Worm (Caenorhabditis elegans) whole organism, early embryonic: Measurements from ENCODE around the gene K04C1.5.

ENCODE experiments used
- B0310.2 ChIP-seq: sonication (generic microtip); optimal IDR thresholded peaks from 2 replicates; lab custom pipeline; 2016; ENCODE audit warnings: mild to moderate bottlenecking, missing genetic modification characterization, missing compliant biosample characterization
- F13C5.2 ChIP-seq: sonication (generic microtip); optimal IDR thresholded peaks from 2 replicates; lab custom pipeline; 2017; ENCODE audit warnings: mild to moderate bottlenecking, missing genetic modification characterization, inconsistent platforms, missing compliant biosample characterization
- aly-1 ChIP-seq: sonication (generic microtip); optimal IDR thresholded peaks from 2 replicates; lab custom pipeline; 2016; ENCODE audit warnings: missing genetic modification characterization, missing compliant biosample characterization
- ama-1 ChIP-seq: fragments of 150-350 bp; optimal IDR thresholded peaks from 2 replicates; lab custom pipeline; 2014
- ceh-13 ChIP-seq: fragments of 200-800 bp; sonication (Bioruptor generic); optimal IDR thresholded peaks from 2 replicates; lab custom pipeline; 2018; ENCODE audit warnings: mild to moderate bottlenecking, missing genetic modification characterization, missing compliant biosample characterization
- ceh-36 ChIP-seq: sonication (generic microtip); optimal IDR thresholded peaks from 2 replicates; lab custom pipeline; 2016; ENCODE audit warnings: missing genetic modification characterization, inconsistent platforms, missing compliant biosample characterization
- ets-7 ChIP-seq: sonication (generic microtip); optimal IDR thresholded peaks from 2 replicates; lab custom pipeline; 2016; ENCODE audit warnings: missing genotype, missing genetic modification characterization, missing compliant biosample characterization
- flt-1 ChIP-seq: fragments of 200-800 bp; sonication (Bioruptor generic); IDR thresholded peaks from 2 replicates; pipeline ENCODE4 v1.3.6; 2022; ENCODE audit warnings: missing genetic modification characterization, missing compliant biosample characterization
- hmbx-1 ChIP-seq: sonication (generic microtip); optimal IDR thresholded peaks from 2 replicates; lab custom pipeline; 2016; ENCODE audit warnings: mild to moderate bottlenecking, missing genetic modification characterization, missing compliant biosample characterization
- hmg-4 ChIP-seq: fragments of 200-800 bp; sonication (Bioruptor generic); optimal IDR thresholded peaks from 2 replicates; lab custom pipeline; 2018; ENCODE audit warnings: mild to moderate bottlenecking, missing genetic modification characterization, missing compliant biosample characterization
- hnd-1 ChIP-seq: sonication (generic microtip); optimal IDR thresholded peaks from 2 replicates; lab custom pipeline; 2016; ENCODE audit warnings: missing genetic modification characterization, missing compliant biosample characterization
- pes-1 ChIP-seq: fragments of 200-800 bp; sonication (Bioruptor generic); IDR thresholded peaks from 2 replicates; pipeline ENCODE4 v1.3.6; 2022; ENCODE audit warnings: missing genetic modification reagents, missing genetic modification characterization, missing compliant biosample characterization
- scrt-1 ChIP-seq: fragments of 200-800 bp; sonication (Bioruptor generic); IDR thresholded peaks from 2 replicates; pipeline ENCODE4 v1.3.6; 2022; ENCODE audit warnings: missing genetic modification characterization, missing compliant biosample characterization
- sea-1 ChIP-seq: fragments of 200-800 bp; sonication (Bioruptor generic); conservative IDR thresholded peaks from 2 replicates; pipeline ENCODE4 v1.3.6; 2022; ENCODE audit warnings: missing genetic modification characterization, missing compliant biosample characterization
- tbx-11 ChIP-seq: fragments of 200-800 bp; sonication (Bioruptor generic); IDR thresholded peaks from 2 replicates; pipeline ENCODE4 v1.3.6; 2022; ENCODE audit warnings: missing genetic modification characterization, missing compliant biosample characterization
- tbx-37 ChIP-seq: fragments of 200-800 bp; sonication (Bioruptor generic); conservative IDR thresholded peaks from 2 replicates; pipeline ENCODE4 v1.3.6; 2022; ENCODE audit warnings: missing genetic modification reagents, missing genetic modification characterization, missing compliant biosample characterization
- tra-4 ChIP-seq: sonication (generic microtip); optimal IDR thresholded peaks from 2 replicates; lab custom pipeline; 2017; ENCODE audit warnings: missing genetic modification characterization, missing compliant biosample characterization

The K04C1.5 gene

ce11 chrX:14247436-14248103 is at the start of gene K04C1.5:
Gene K04C1.5, plus strand, starts transcription at chrX:14248053.
- TF ChIP-seq flt-1 (GFP tag; lab: Robert Waterston, UW) (no peak), pes-1 (GFP tag; lab: Robert Waterston, UW) (no peak), F13C5.2 (no peak), ceh-36 (tag; lab: Kevin White, UChicago) (no peak), hnd-1 (tag; lab: Kevin White, UChicago) (no peak), tbx-37 (no peak), ama-1 (lab: Kevin White, UChicago) (no peak), hmbx-1 (no peak), tra-4 (tag; lab: Kevin White, UChicago) (no peak), aly-1 (no peak), ets-7 (tag; lab: Kevin White, UChicago) (no peak), hmg-4 (GFP tag; lab: Kevin White, UChicago) (no peak), tbx-11 (no peak), ceh-13 (GFP tag; lab: Kevin White, UChicago) (no peak)

- TF ChIP-seq ceh-36 (tag; lab: Kevin White, UChicago) (no peak), aly-1 (no peak), tbx-37 (no peak), tbx-11 (no peak)
Measured at ce11 chrX:14206321-14206720, 41.5 kb upstream of the K04C1.5 start.

ce11 chrX:14207942-14208341 is 39.9 kb upstream of the K04C1.5 start, which contains the start of gene ceh-37:
Gene ceh-37, minus strand, starts transcription at chrX:14208000.
- TF ChIP-seq scrt-1 (GFP tag; lab: Robert Waterston, UW) (no peak), tra-4 (tag; lab: Kevin White, UChicago) (no peak), pes-1 (GFP tag; lab: Robert Waterston, UW) (no peak), ama-1 (lab: Kevin White, UChicago) (no peak)

ce11 chrX:14213314-14213713 is 34.5 kb upstream of the K04C1.5 start:
- TF ChIP-seq hnd-1 (tag; lab: Kevin White, UChicago) (no peak), pes-1 (GFP tag; lab: Robert Waterston, UW) (no peak), ceh-36 (tag; lab: Kevin White, UChicago) (no peak)

- TF ChIP-seq hmbx-1 (no peak), tbx-11 (no peak), hmg-4 (GFP tag; lab: Kevin White, UChicago) (no peak), aly-1 (no peak), B0310.2 (no peak), tbx-37 (no peak), ceh-13 (GFP tag; lab: Kevin White, UChicago) (no peak), tra-4 (tag; lab: Kevin White, UChicago) (no peak), ets-7 (tag; lab: Kevin White, UChicago) (no peak), F13C5.2 (no peak), sea-1 (GFP tag; lab: Robert Waterston, UW) (no peak), ama-1 (lab: Kevin White, UChicago) (no peak), pes-1 (GFP tag; lab: Robert Waterston, UW) (no peak), flt-1 (GFP tag; lab: Robert Waterston, UW) (no peak), hnd-1 (tag; lab: Kevin White, UChicago) (no peak), scrt-1 (GFP tag; lab: Robert Waterston, UW) (no peak), ceh-36 (tag; lab: Kevin White, UChicago) (no peak)
Measured at ce11 chrX:14214520-14215023, 33.3 kb upstream of the K04C1.5 start, which contains the start of gene K06G5.1. Gene K06G5.1, plus strand, starts transcription at chrX:14214973.

ce11 chrX:14223156-14223555 is 24.7 kb upstream of the K04C1.5 start, which contains the start of gene K06G5.3:
Gene K06G5.3, minus strand, starts transcription at chrX:14223256.
- TF ChIP-seq flt-1 (GFP tag; lab: Robert Waterston, UW) (no peak), ceh-36 (tag; lab: Kevin White, UChicago) (no peak)

ce11 chrX:14225273-14225672 is 22.6 kb upstream of the K04C1.5 start, which contains the start of gene cyp-13B2:
Gene cyp-13B2, plus strand, starts transcription at chrX:14225573.
- TF ChIP-seq tbx-37: no peak

ce11 chrX:14228764-14229163 is 19.1 kb upstream of the K04C1.5 start:
- TF ChIP-seq sea-1 (GFP tag; lab: Robert Waterston, UW): peak; percentile 72; the same call in 1 of the 2 replicates
- TF ChIP-seq ama-1 (lab: Kevin White, UChicago): no peak
- peak; percentile 38; the same call in 1 of the 2 replicates for TF ChIP-seq tbx-11
- peak; percentile 29 for TF ChIP-seq hnd-1 (tag; lab: Kevin White, UChicago)
- TF ChIP-seq ceh-36 (tag; lab: Kevin White, UChicago): peak; percentile 59
- no peak for TF ChIP-seq ceh-13 (GFP tag; lab: Kevin White, UChicago)
- peak; percentile 61 for TF ChIP-seq aly-1
- TF ChIP-seq scrt-1 (GFP tag; lab: Robert Waterston, UW): 0 out of 2 replicates have a peak, but pooled peaks have one; percentile 49
- peak; percentile 79 for TF ChIP-seq pes-1 (GFP tag; lab: Robert Waterston, UW)
- TF ChIP-seq hmbx-1: no peak
- TF ChIP-seq flt-1 (GFP tag; lab: Robert Waterston, UW): peak; percentile 49; the same call in 1 of the 2 replicates
